Worm (Caenorhabditis elegans) whole organism, L4 larva: ENCODE measurements around the gene W04G3.10.

Source experiments
- F10B5.3 ChIP-seq: sonication (generic microtip); optimal IDR thresholded peaks from 2 replicates; lab custom pipeline; 2016; ENCODE audit warnings: mild to moderate bottlenecking, missing genetic modification characterization, missing compliant biosample characterization
- T20F7.1 ChIP-seq: fragments of 200-800 bp; sonication (Bioruptor generic); optimal IDR thresholded peaks from 2 replicates; lab custom pipeline; 2018; ENCODE audit warnings: mild to moderate bottlenecking, missing genetic modification characterization, missing compliant biosample characterization
- ZK337.2 ChIP-seq: fragments of 200-800 bp; sonication (Bioruptor generic); IDR thresholded peaks from 2 replicates; pipeline ENCODE4 v1.3.6; 2022; ENCODE audit warnings: missing genetic modification reagents, missing genetic modification characterization, missing compliant biosample characterization
- ZK546.5 ChIP-seq, 2 experiments: sonication (generic microtip); optimal IDR thresholded peaks; 2 replicates each; lab custom pipeline; 2017; ENCODE audit warnings: missing biosample characterization in 2 of 2, missing genetic modification characterization in 2 of 2
- aha-1 ChIP-seq: fragments of 150-350 bp; peaks from one replicate; lab custom pipeline; 2014; ENCODE audit warnings: missing biosample characterization, missing genetic modification characterization
- arid-1 ChIP-seq: fragments of 200-800 bp; sonication (Bioruptor generic); conservative IDR thresholded peaks from 2 replicates; pipeline ENCODE4 v1.3.6; 2022; ENCODE audit warnings: missing genetic modification reagents, missing genetic modification characterization, missing compliant biosample characterization
- attf-4 ChIP-seq: sonication (generic microtip); optimal IDR thresholded peaks from 3 replicates; lab custom pipeline; 2017; ENCODE audit warnings: missing biosample characterization, missing genetic modification characterization
- ceh-44 ChIP-seq: fragments of 200-800 bp; sonication (Bioruptor generic); IDR thresholded peaks from 2 replicates; pipeline ENCODE4 v1.3.6; 2022; ENCODE audit warnings: missing genetic modification reagents, missing genetic modification characterization, missing compliant biosample characterization
- ceh-62 ChIP-seq: sonication (generic microtip); optimal IDR thresholded peaks from 2 replicates; lab custom pipeline; 2017; ENCODE audit warnings: missing biosample characterization, missing genetic modification characterization
- ceh-82 ChIP-seq: sonication (generic microtip); optimal IDR thresholded peaks from 2 replicates; lab custom pipeline; 2017; ENCODE audit warnings: missing biosample characterization, missing genetic modification characterization
- cey-2 ChIP-seq: sonication (generic microtip); optimal IDR thresholded peaks from 3 replicates; lab custom pipeline; 2017; ENCODE audit warnings: missing genetic modification characterization, mild to moderate bottlenecking, missing compliant biosample characterization, antibody characterized with exemption, borderline replicate concordance; ENCODE audit not compliant: insufficient read depth
- ctbp-1 ChIP-seq: fragments of 200-800 bp; sonication (Bioruptor generic); IDR thresholded peaks from 2 replicates; pipeline ENCODE4 v1.3.6; 2022; ENCODE audit warnings: missing genetic modification reagents, missing genetic modification characterization, missing compliant biosample characterization
- daf-12 ChIP-seq: fragments of 150-350 bp; optimal IDR thresholded peaks from 2 replicates; lab custom pipeline; 2014; ENCODE audit warnings: missing biosample characterization, missing genetic modification reagents, missing genetic modification characterization
- daf-16 ChIP-seq, 3 experiments: sonication (generic microtip); optimal IDR thresholded peaks; 2 replicates each; lab custom pipeline; 2016 to 2017; ENCODE audit warnings: missing genetic modification characterization in 3 of 3, missing genetic modification reagents in 3 of 3, mild to moderate bottlenecking in 2 of 3, missing compliant biosample characterization in 2 of 3, missing biosample characterization in 1 of 3, moderate library complexity in 1 of 3
- daf-19 ChIP-seq: fragments of 200-800 bp; sonication (Bioruptor generic); conservative IDR thresholded peaks from 2 replicates; pipeline ENCODE4 v1.3.6; 2022; ENCODE audit warnings: missing genetic modification characterization, missing compliant biosample characterization
- daf-8 ChIP-seq: fragments of 200-800 bp; sonication (Bioruptor generic); IDR thresholded peaks from 2 replicates; pipeline ENCODE4 v1.3.6; 2022; ENCODE audit warnings: missing genetic modification characterization, missing compliant biosample characterization
- dmd-6 ChIP-seq: fragments of 200-800 bp; sonication (Bioruptor generic); IDR thresholded peaks from 2 replicates; pipeline ENCODE4 v1.3.6; 2022; ENCODE audit warnings: missing genetic modification reagents, missing genetic modification characterization, missing compliant biosample characterization
- egl-43 ChIP-seq: fragments of 200-800 bp; sonication (Bioruptor generic); IDR thresholded peaks from 2 replicates; pipeline ENCODE4 v1.3.6; 2022; ENCODE audit warnings: missing genetic modification reagents, missing genetic modification characterization, missing compliant biosample characterization
- fkh-10 ChIP-seq: fragments of 150-350 bp; optimal IDR thresholded peaks from 2 replicates; lab custom pipeline; 2014; ENCODE audit warnings: missing biosample characterization, missing genetic modification reagents, missing genetic modification characterization
- fos-1 ChIP-seq: fragments of 150-350 bp; optimal IDR thresholded peaks from 2 replicates; lab custom pipeline; 2014; ENCODE audit warnings: missing biosample characterization, missing genetic modification characterization
- gei-8 ChIP-seq: fragments of 200-800 bp; sonication (Bioruptor generic); optimal IDR thresholded peaks from 2 replicates; lab custom pipeline; 2018; ENCODE audit warnings: mild to moderate bottlenecking, missing genetic modification characterization, missing compliant biosample characterization
- hif-1 ChIP-seq, 2 experiments: sonication (generic microtip); optimal IDR thresholded peaks; 2 replicates each; lab custom pipeline; 2016 to 2017; ENCODE audit warnings: missing compliant biosample characterization in 2 of 2, missing genetic modification characterization in 2 of 2, missing genetic modification reagents in 2 of 2, missing genotype in 2 of 2, mild to moderate bottlenecking in 1 of 2
- jun-1 ChIP-seq: fragments of 150-350 bp; optimal IDR thresholded peaks from 2 replicates; lab custom pipeline; 2014; ENCODE audit warnings: missing biosample characterization, missing genetic modification reagents, missing genetic modification characterization
- lim-7 ChIP-seq: fragments of 200-800 bp; sonication (Bioruptor generic); IDR thresholded peaks from 2 replicates; pipeline ENCODE4 v1.3.6; 2022; ENCODE audit warnings: missing genetic modification characterization, missing compliant biosample characterization
- lin-1 ChIP-seq: fragments of 200-800 bp; sonication (Bioruptor generic); IDR thresholded peaks from 2 replicates; pipeline ENCODE4 v1.3.6; 2022; ENCODE audit warnings: missing genetic modification reagents, missing genetic modification characterization, missing compliant biosample characterization
- lin-13 ChIP-seq: fragments of 150-350 bp; optimal IDR thresholded peaks from 2 replicates; lab custom pipeline; 2014; ENCODE audit warnings: missing biosample characterization, missing genetic modification reagents, missing genetic modification characterization
- lin-15B ChIP-seq: fragments of 150-350 bp; sonication (generic microtip); optimal IDR thresholded peaks from 3 replicates; lab custom pipeline; 2014; ENCODE audit warnings: missing biosample characterization, missing genetic modification characterization
- lin-29 ChIP-seq: fragments of 200-800 bp; sonication (Bioruptor generic); IDR thresholded peaks from 2 replicates; pipeline ENCODE4 v1.3.6; 2022; ENCODE audit warnings: missing genetic modification reagents, missing genetic modification characterization, missing compliant biosample characterization
- lin-38 ChIP-seq: fragments of 200-800 bp; sonication (Bioruptor generic); IDR thresholded peaks from 2 replicates; pipeline ENCODE4 v1.3.6; 2022; ENCODE audit warnings: missing genetic modification reagents, missing genetic modification characterization, missing compliant biosample characterization
- lin-39 ChIP-seq: fragments of 150-350 bp; optimal IDR thresholded peaks from 2 replicates; lab custom pipeline; 2014; ENCODE audit warnings: missing biosample characterization, missing genetic modification reagents, missing genetic modification characterization
- mdt-29 ChIP-seq: fragments of 200-800 bp; sonication (Bioruptor generic); IDR thresholded peaks from 2 replicates; pipeline ENCODE4 v1.3.6; 2022; ENCODE audit warnings: missing genetic modification reagents, missing genetic modification characterization, missing compliant biosample characterization
- mes-2 ChIP-seq: sonication (generic microtip); optimal IDR thresholded peaks from 2 replicates; lab custom pipeline; 2016; ENCODE audit warnings: missing genotype, mild to moderate bottlenecking, missing genetic modification characterization, missing compliant biosample characterization; ENCODE audit not compliant: poor library complexity, severe bottlenecking
- mxl-2 ChIP-seq: fragments of 200-800 bp; sonication (Bioruptor generic); conservative IDR thresholded peaks from 2 replicates; pipeline ENCODE4 v1.3.6; 2022; ENCODE audit warnings: missing genetic modification reagents, missing genetic modification characterization, missing compliant biosample characterization
- mxl-3 ChIP-seq: fragments of 200-800 bp; sonication (Bioruptor generic); optimal IDR thresholded peaks from 2 replicates; lab custom pipeline; 2018; ENCODE audit warnings: mild to moderate bottlenecking, missing genetic modification characterization, missing compliant biosample characterization
- nhr-102 ChIP-seq: sonication (generic microtip); optimal IDR thresholded peaks from 2 replicates; lab custom pipeline; 2016; ENCODE audit warnings: mild to moderate bottlenecking, missing genetic modification characterization, moderate library complexity, missing compliant biosample characterization
- nhr-11 ChIP-seq: fragments of 150-350 bp; optimal IDR thresholded peaks from 2 replicates; lab custom pipeline; 2014; ENCODE audit warnings: missing biosample characterization, missing genetic modification characterization
- nhr-42 ChIP-seq: fragments of 200-800 bp; sonication (Bioruptor generic); IDR thresholded peaks from 2 replicates; pipeline ENCODE4 v1.3.6; 2022; ENCODE audit warnings: missing genetic modification characterization, missing compliant biosample characterization
- nhr-48 ChIP-seq: sonication (generic microtip); optimal IDR thresholded peaks from 2 replicates; lab custom pipeline; 2016; ENCODE audit warnings: mild to moderate bottlenecking, missing genetic modification characterization, missing compliant biosample characterization
- pqm-1 ChIP-seq: sonication (generic microtip); optimal IDR thresholded peaks from 2 replicates; lab custom pipeline; 2017; ENCODE audit warnings: missing biosample characterization, missing genetic modification characterization
- sdz-12 ChIP-seq: fragments of 200-800 bp; sonication (Bioruptor generic); optimal IDR thresholded peaks from 2 replicates; lab custom pipeline; 2018; ENCODE audit warnings: mild to moderate bottlenecking, missing genetic modification characterization, missing compliant biosample characterization
- snpc-1.2 ChIP-seq: fragments of 200-800 bp; sonication (Bioruptor generic); IDR thresholded peaks from 2 replicates; pipeline ENCODE4 v1.3.6; 2022; ENCODE audit warnings: missing genetic modification reagents, missing genetic modification characterization, missing compliant biosample characterization
- snpc-4 ChIP-seq: fragments of 150-350 bp; optimal IDR thresholded peaks from 2 replicates; lab custom pipeline; 2014; ENCODE audit warnings: missing biosample characterization, missing genetic modification characterization
- spr-1 ChIP-seq: sonication (generic microtip); optimal IDR thresholded peaks from 2 replicates; lab custom pipeline; 2016; ENCODE audit warnings: mild to moderate bottlenecking, missing genetic modification characterization, missing compliant biosample characterization
- spr-3 ChIP-seq: fragments of 200-800 bp; sonication (Bioruptor generic); optimal IDR thresholded peaks from 2 replicates; lab custom pipeline; 2018; ENCODE audit warnings: mild to moderate bottlenecking, missing genetic modification characterization, missing compliant biosample characterization
- unc-130 ChIP-seq: sonication (generic microtip); optimal IDR thresholded peaks from 2 replicates; lab custom pipeline; 2016; ENCODE audit warnings: missing genetic modification reagents, missing genetic modification characterization, missing compliant biosample characterization
- unc-62 ChIP-seq, 3 experiments: fragments of 150-350 bp in 1 of 3; sonication (generic microtip); optimal IDR thresholded peaks in 2 of 3; peaks in 1 of 3; 1 replicate in 1 of 3; 2 replicates in 2 of 3; lab custom pipeline; 2014 to 2017; ENCODE audit warnings: missing biosample characterization in 3 of 3, missing genetic modification characterization in 3 of 3, missing genetic modification reagents in 3 of 3, missing genotype in 1 of 3
- vab-7 ChIP-seq: fragments of 200-800 bp; sonication (Bioruptor generic); IDR thresholded peaks from 2 replicates; pipeline ENCODE4 v1.3.6; 2022; ENCODE audit warnings: missing genetic modification reagents, missing genetic modification characterization, missing compliant biosample characterization
- zag-1 ChIP-seq: fragments of 150-350 bp; optimal IDR thresholded peaks from 2 replicates; lab custom pipeline; 2014; ENCODE audit warnings: missing biosample characterization, missing genetic modification characterization
- zfp-2 ChIP-seq: sonication (generic microtip); optimal IDR thresholded peaks from 2 replicates; lab custom pipeline; 2016; ENCODE audit warnings: mild to moderate bottlenecking, missing genetic modification characterization, missing compliant biosample characterization
- zfp-3 ChIP-seq: fragments of 200-800 bp; sonication (Bioruptor generic); conservative IDR thresholded peaks from 2 replicates; pipeline ENCODE4 v1.3.6; 2022; ENCODE audit warnings: missing genetic modification reagents, missing genetic modification characterization, missing compliant biosample characterization
- zip-11 ChIP-seq: fragments of 200-800 bp; sonication (Bioruptor generic); IDR thresholded peaks from 2 replicates; pipeline ENCODE4 v1.3.6; 2022; ENCODE audit warnings: missing genetic modification characterization, missing compliant biosample characterization

The W04G3.10 gene

DNA sequence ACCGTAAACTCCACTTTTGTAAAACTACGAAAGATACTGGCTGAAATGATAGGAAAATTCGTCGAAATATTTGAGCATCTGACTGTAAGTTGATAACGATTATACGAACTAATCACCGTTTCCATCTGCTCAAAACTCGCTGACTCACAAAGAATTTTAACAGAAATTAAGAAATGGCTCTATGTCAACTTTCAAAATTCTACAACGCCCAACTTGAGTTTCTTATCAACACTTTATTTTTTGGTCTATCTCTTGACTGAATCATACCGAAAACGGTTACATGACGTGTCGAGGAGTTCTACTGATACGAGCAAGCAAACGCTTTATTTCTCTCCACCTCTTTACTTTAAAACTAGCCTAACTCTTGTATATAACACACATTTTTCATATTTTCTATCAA is 30.9 kb downstream of the W04G3.10 start, which contains the start of gene clc-1 (continued):
- TF ChIP-seq daf-16 (GFP tag; optimal IDR thresholded peaks at IDR 0.05; lab: Kevin White, UChicago), result peak in 1 of 2 experiments; percentile 37
- TF ChIP-seq daf-16 (tag; optimal IDR thresholded peaks at IDR 0.05; lab: Kevin White, UChicago), result peak; percentile 87
- TF ChIP-seq ceh-44 (GFP tag; lab: Robert Waterston, UW), result no peak
- TF ChIP-seq lin-1 (GFP tag; lab: Robert Waterston, UW), result peak; percentile 51; the same call in 1 of the 2 replicates
- TF ChIP-seq sdz-12 (GFP tag; lab: Kevin White, UChicago), result no peak
- no peak for TF ChIP-seq nhr-11 (tag; lab: Kevin White, UChicago)
- TF ChIP-seq snpc-1.2 (GFP tag; lab: Robert Waterston, UW), result no peak
- no peak for TF ChIP-seq ZK546.5 (tag; optimal IDR thresholded peaks at IDR 0.05; lab: Kevin White, UChicago)
- TF ChIP-seq jun-1, result no peak
- no peak for TF ChIP-seq mes-2 (tag; lab: Kevin White, UChicago)
- no peak for TF ChIP-seq vab-7
- TF ChIP-seq T20F7.1 (GFP tag; lab: Kevin White, UChicago), result peak; percentile 29
- no peak for TF ChIP-seq unc-62 (GFP tag; optimal IDR thresholded peaks at IDR 0.05 in 1 of 2; lab: Kevin White, UChicago)
- TF ChIP-seq unc-62 (tag; optimal IDR thresholded peaks at IDR 0.05; lab: Kevin White, UChicago), result no peak
- no peak for TF ChIP-seq spr-1 (tag; lab: Kevin White, UChicago)
- TF ChIP-seq mxl-3 (GFP tag; lab: Kevin White, UChicago), result no peak
- no peak for TF ChIP-seq aha-1 (tag; lab: Kevin White, UChicago)
- no peak for TF ChIP-seq lim-7 (GFP tag; lab: Robert Waterston, UW)
- peak in 1 of 2 experiments; percentile 40 for TF ChIP-seq hif-1 (tag; optimal IDR thresholded peaks at IDR 0.05; lab: Kevin White, UChicago)
- TF ChIP-seq attf-4, result no peak
- TF ChIP-seq lin-13, result no peak
- TF ChIP-seq egl-43 (GFP tag; lab: Robert Waterston, UW), result no peak
- no peak for TF ChIP-seq daf-8
- peak; percentile 97 for TF ChIP-seq pqm-1 (tag; lab: Kevin White, UChicago)
- TF ChIP-seq lin-38 (GFP tag; lab: Robert Waterston, UW), result no peak
- no peak for TF ChIP-seq zfp-3
- peak; percentile 93 for TF ChIP-seq dmd-6
- no peak for TF ChIP-seq daf-12 (tag; lab: Kevin White, UChicago)
- no peak for TF ChIP-seq fkh-10 (GFP tag; lab: Kevin White, UChicago)
- TF ChIP-seq nhr-48 (tag; lab: Kevin White, UChicago), result peak; percentile 15
- TF ChIP-seq mdt-29 (GFP tag; lab: Robert Waterston, UW), result no peak
- TF ChIP-seq daf-19 (GFP tag; lab: Robert Waterston, UW), result no peak
- TF ChIP-seq nhr-102 (tag; lab: Kevin White, UChicago), result no peak
- TF ChIP-seq unc-130, result no peak
- no peak for TF ChIP-seq lin-15B
- no peak for TF ChIP-seq F10B5.3
- no peak for TF ChIP-seq cey-2 (tag; lab: Kevin White, UChicago)
- TF ChIP-seq arid-1, result no peak
- no peak for TF ChIP-seq nhr-42 (GFP tag; lab: Robert Waterston, UW)
- TF ChIP-seq ZK337.2 (GFP tag; lab: Robert Waterston, UW), result no peak
- no peak for TF ChIP-seq lin-29 (GFP tag; lab: Robert Waterston, UW)
- no peak for TF ChIP-seq ceh-62 (tag; lab: Kevin White, UChicago)
- TF ChIP-seq zip-11 (GFP tag; lab: Robert Waterston, UW), result no peak
- TF ChIP-seq zfp-2, result no peak
- no peak for TF ChIP-seq ceh-82
- no peak for TF ChIP-seq lin-39 (tag; lab: Kevin White, UChicago)
- TF ChIP-seq gei-8 (GFP tag; lab: Kevin White, UChicago), result no peak
- no peak for TF ChIP-seq ctbp-1
- no peak for TF ChIP-seq spr-3 (GFP tag; lab: Kevin White, UChicago)
- no peak for TF ChIP-seq snpc-4
- no peak for TF ChIP-seq zag-1
- peak; percentile 27 for TF ChIP-seq fos-1
- TF ChIP-seq mxl-2, result no peak
